Fruit fly (Drosophila melanogaster) whole organism, pupa: ENCODE data around the gene Est-Q.
A peak's percentile ranks its signal among the peaks of the same experiment; 100 is the strongest.

Source experiments
- CG10348 ChIP-seq: fragments of 200-800 bp; sonication (Bioruptor generic); IDR thresholded peaks from 2 replicates; pipeline ENCODE4 v1.3.6; 2022; ENCODE audit warnings: missing biosample characterization, missing genetic modification characterization
- CG12605 ChIP-seq: fragments of 200-800 bp; sonication (Bioruptor generic); IDR thresholded peaks from 2 replicates; pipeline ENCODE4 v1.3.6; 2022; ENCODE audit warnings: missing biosample characterization, missing genetic modification characterization
- CG13204 ChIP-seq: fragments of 200-800 bp; sonication (Bioruptor generic); optimal IDR thresholded peaks from 2 replicates; lab custom pipeline; 2018; ENCODE audit warnings: missing biosample characterization, mild to moderate bottlenecking, missing genetic modification characterization, moderate library complexity
- CG14655 ChIP-seq: fragments of 200-800 bp; sonication (Bioruptor generic); optimal IDR thresholded peaks from 3 replicates; lab custom pipeline; 2017; ENCODE audit warnings: mild to moderate bottlenecking, missing biosample characterization, missing genetic modification reagents, missing genetic modification characterization
- CG15710 ChIP-seq: fragments of 200-800 bp; sonication (Bioruptor generic); optimal IDR thresholded peaks from 2 replicates; lab custom pipeline; 2018; ENCODE audit warnings: missing biosample characterization, mild to moderate bottlenecking, missing genetic modification characterization, moderate library complexity
- CG17806 ChIP-seq: fragments of 200-800 bp; sonication (Bioruptor generic); optimal IDR thresholded peaks from 2 replicates; lab custom pipeline; 2018; ENCODE audit warnings: missing biosample characterization, mild to moderate bottlenecking, missing genetic modification characterization, moderate library complexity
- CG32121 ChIP-seq: fragments of 200-800 bp; sonication (Bioruptor generic); IDR thresholded peaks from 2 replicates; pipeline ENCODE4 v1.3.6; 2022; ENCODE audit warnings: missing biosample characterization, missing genetic modification characterization
- CG34367 ChIP-seq: fragments of 200-800 bp; sonication (Bioruptor generic); optimal IDR thresholded peaks from 2 replicates; lab custom pipeline; 2018; ENCODE audit warnings: missing biosample characterization, mild to moderate bottlenecking, missing genetic modification characterization
- CG4496 ChIP-seq: fragments of 200-800 bp; sonication (Bioruptor generic); IDR thresholded peaks from 3 replicates; pipeline ENCODE4 v1.3.6; 2022; ENCODE audit warnings: missing biosample characterization, missing genetic modification characterization
- CG8159 ChIP-seq: fragments of 200-800 bp; sonication (Bioruptor generic); optimal IDR thresholded peaks from 3 replicates; lab custom pipeline; 2018; ENCODE audit warnings: missing biosample characterization, mild to moderate bottlenecking, missing genetic modification characterization, moderate library complexity
- CG8301 ChIP-seq: fragments of 200-800 bp; sonication (Bioruptor generic); optimal IDR thresholded peaks from 2 replicates; lab custom pipeline; 2018; ENCODE audit warnings: missing biosample characterization, mild to moderate bottlenecking, missing genetic modification characterization
- CG9948 ChIP-seq: fragments of 200-800 bp; sonication (Bioruptor generic); optimal IDR thresholded peaks from 2 replicates; lab custom pipeline; 2018; ENCODE audit warnings: missing biosample characterization, mild to moderate bottlenecking, missing genetic modification characterization, moderate library complexity
- D1 ChIP-seq: fragments of 200-800 bp; sonication (Bioruptor generic); optimal IDR thresholded peaks from 2 replicates; lab custom pipeline; 2018; ENCODE audit warnings: missing biosample characterization, mild to moderate bottlenecking, missing genetic modification characterization, moderate library complexity
- EcR ChIP-seq: fragments of 200-800 bp; sonication (Bioruptor generic); optimal IDR thresholded peaks from 3 replicates; lab custom pipeline; 2019; ENCODE audit warnings: missing biosample characterization, missing genetic modification characterization, mild to moderate bottlenecking, moderate library complexity, missing genetic modification reagents
- Ets98B ChIP-seq: fragments of 200-800 bp; sonication (Bioruptor generic); IDR thresholded peaks from 2 replicates; pipeline ENCODE4 v1.3.6; 2022; ENCODE audit warnings: missing biosample characterization, missing genetic modification characterization
- Pif1A ChIP-seq: fragments of 200-800 bp; sonication (Bioruptor generic); optimal IDR thresholded peaks from 3 replicates; lab custom pipeline; 2016; ENCODE audit warnings: missing biosample characterization, missing genetic modification characterization
- Pif1B ChIP-seq: fragments of 200-800 bp; sonication (Bioruptor generic); optimal IDR thresholded peaks from 3 replicates; lab custom pipeline; 2016; ENCODE audit warnings: missing biosample characterization, missing genetic modification characterization
- Snoo ChIP-seq: fragments of 200-800 bp; sonication (Bioruptor generic); optimal IDR thresholded peaks from 3 replicates; lab custom pipeline; 2017; ENCODE audit warnings: missing biosample characterization, mild to moderate bottlenecking, missing genetic modification characterization, inconsistent platforms
- fd96Ca ChIP-seq: fragments of 200-800 bp; sonication (Bioruptor generic); IDR thresholded peaks from 3 replicates; pipeline ENCODE4 v1.3.6; 2022; ENCODE audit warnings: missing biosample characterization, missing genetic modification characterization
- gl ChIP-seq: fragments of 200-800 bp; sonication (Bioruptor generic); optimal IDR thresholded peaks from 2 replicates; lab custom pipeline; 2018; ENCODE audit warnings: missing biosample characterization, mild to moderate bottlenecking, missing genetic modification characterization
- rn ChIP-seq: fragments of 200-800 bp; sonication (Bioruptor generic); IDR thresholded peaks from 2 replicates; pipeline ENCODE4 v1.3.6; 2022; ENCODE audit warnings: missing biosample characterization, missing genetic modification characterization

The Est-Q gene

dm6 chr3L:21507354-21507928 lies 6.2 kb downstream of the Est-Q start, which contains the start of the genes Glg1 and M6:
TSS of gene Glg1 (minus strand) at chr3L:21507538.
TSS of gene M6 (plus strand) at chr3L:21507852.
- TF ChIP-seq CG4496, result peak; percentile 58; the same call in 1 of the 3 replicates
- peak; percentile 44 for TF ChIP-seq CG8301 (tag; lab: Kevin White, UChicago)
- peak; percentile 36 for TF ChIP-seq CG9948 (tag; lab: Kevin White, UChicago)
- peak; percentile 35 for TF ChIP-seq CG17806 (tag; lab: Kevin White, UChicago)
- peak; percentile 56; the same call in 2 of the 3 replicates for TF ChIP-seq fd96Ca (GFP tag; lab: Robert Waterston, UW)
- no peak for TF ChIP-seq D1 (tag; lab: Kevin White, UChicago)
- TF ChIP-seq gl (tag; lab: Kevin White, UChicago), result no peak
- TF ChIP-seq CG8159 (tag; lab: Kevin White, UChicago), result peak; percentile 70
- TF ChIP-seq CG15710, result peak; percentile 56
- no peak for TF ChIP-seq CG34367 (tag; lab: Kevin White, UChicago)
- TF ChIP-seq CG32121 (GFP tag; lab: Robert Waterston, UW), result peak; percentile 59; the same call in 1 of the 2 replicates
- no peak for TF ChIP-seq CG13204 (GFP tag; lab: Kevin White, UChicago)
- no peak for TF ChIP-seq EcR (GFP tag; lab: Kevin White, UChicago)
- peak; percentile 46 for TF ChIP-seq Snoo (tag; lab: Kevin White, UChicago)

DNA sequence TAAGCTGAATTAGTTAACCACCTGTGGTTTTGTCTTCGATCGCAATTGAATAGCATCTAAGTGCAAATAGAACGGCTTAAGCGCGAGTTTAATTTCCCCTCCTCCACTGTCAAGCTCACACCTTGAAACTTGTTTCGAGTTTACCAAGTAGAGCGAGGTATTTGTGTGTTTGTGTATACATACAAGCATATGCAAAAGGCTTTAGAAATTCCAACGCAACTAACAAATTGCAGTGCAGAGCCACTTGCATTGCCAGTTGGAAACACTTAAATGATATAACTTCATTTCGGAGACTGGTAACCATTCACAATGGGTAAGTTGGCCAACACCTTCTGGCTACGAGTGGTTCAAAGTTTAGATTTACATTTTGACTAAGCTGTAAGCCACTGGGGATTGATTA lies 6.7 kb downstream of the Est-Q start:
- no peak for TF ChIP-seq Pif1A (GFP tag; lab: Kevin White, UChicago)
- no peak for TF ChIP-seq EcR (GFP tag; lab: Kevin White, UChicago)

dm6 chr3L:21508621-21509020 lies 7.4 kb downstream of the Est-Q start:
- TF ChIP-seq EcR (GFP tag; lab: Kevin White, UChicago), result peak; percentile 73
- no peak for TF ChIP-seq gl (tag; lab: Kevin White, UChicago)
- TF ChIP-seq CG32121 (GFP tag; lab: Robert Waterston, UW), result no peak

DNA sequence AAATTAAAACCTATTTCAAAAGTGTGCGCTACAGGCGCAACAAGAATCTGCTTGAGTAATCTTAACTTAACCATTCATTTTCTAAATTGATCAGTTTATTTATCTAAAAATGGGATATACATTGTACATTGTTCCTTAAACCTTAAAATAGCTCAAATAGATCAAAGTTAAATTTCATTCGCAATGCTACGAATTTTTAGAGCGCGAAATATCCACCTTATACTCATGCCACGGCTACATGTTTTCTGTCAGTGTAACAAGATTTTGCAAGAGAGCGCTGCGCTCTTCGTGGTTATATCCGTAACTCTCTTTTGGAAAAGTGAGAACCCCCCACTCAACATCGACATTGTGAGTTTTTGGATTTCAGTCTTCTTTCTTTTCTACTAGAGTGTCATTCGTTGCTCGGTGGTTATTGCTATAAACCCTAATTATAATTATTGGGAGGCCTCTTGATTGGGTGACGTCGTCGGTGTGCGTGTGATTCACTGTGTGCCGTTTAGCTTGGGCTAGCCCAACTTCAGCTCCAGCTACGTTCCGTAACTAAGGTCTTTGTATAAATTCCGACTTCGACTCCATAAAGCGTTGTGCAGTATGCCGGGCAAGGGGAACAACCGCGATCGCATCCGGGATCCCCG lies 8.4 kb downstream of the Est-Q start:
- peak; percentile 39 for TF ChIP-seq CG9948 (tag; lab: Kevin White, UChicago)
- peak; percentile 44 for TF ChIP-seq Snoo (tag; lab: Kevin White, UChicago)
- TF ChIP-seq Pif1B (GFP tag; lab: Kevin White, UChicago), result peak; percentile 37
- peak; percentile 45 for TF ChIP-seq CG17806 (tag; lab: Kevin White, UChicago)
- TF ChIP-seq CG12605 (GFP tag; lab: Robert Waterston, UW), result 0 out of 2 replicates have a peak, but pooled peaks have one; percentile 21
- TF ChIP-seq CG14655 (GFP tag; lab: Kevin White, UChicago), result peak; percentile 73
- peak; percentile 71 for TF ChIP-seq CG4496
- peak; percentile 72 for TF ChIP-seq CG8301 (tag; lab: Kevin White, UChicago)
- TF ChIP-seq rn (GFP tag; lab: Robert Waterston, UW), result no peak
- peak; percentile 25 for TF ChIP-seq CG34367 (tag; lab: Kevin White, UChicago)
- TF ChIP-seq fd96Ca (GFP tag; lab: Robert Waterston, UW), result no peak
- TF ChIP-seq Pif1A (GFP tag; lab: Kevin White, UChicago), result peak; percentile 74
- TF ChIP-seq CG32121 (GFP tag; lab: Robert Waterston, UW), result peak; percentile 46; the same call in 1 of the 2 replicates
- TF ChIP-seq EcR (GFP tag; lab: Kevin White, UChicago), result no peak
- no peak for TF ChIP-seq CG10348 (GFP tag; lab: Robert Waterston, UW)
- TF ChIP-seq CG13204 (GFP tag; lab: Kevin White, UChicago), result no peak
- TF ChIP-seq CG15710, result peak; percentile 31
- TF ChIP-seq D1 (tag; lab: Kevin White, UChicago), result no peak
- no peak for TF ChIP-seq gl (tag; lab: Kevin White, UChicago)
- 0 out of 2 replicates have a peak, but pooled peaks have one; percentile 25 for TF ChIP-seq Ets98B (GFP tag; lab: Robert Waterston, UW)
- TF ChIP-seq CG8159 (tag; lab: Kevin White, UChicago), result peak; percentile 55
- TF ChIP-seq, all 21 proteins: peak for 14

dm6 chr3L:21515823-21516715 lies 14.8 kb downstream of the Est-Q start, which contains the start of the genes SAK and Cdk12:
TSS of gene SAK (minus strand) at chr3L:21515887.
TSS of gene Cdk12 (plus strand) at chr3L:21516306.
- TF ChIP-seq Snoo (tag; lab: Kevin White, UChicago) (peak; percentile 77), CG4496 (peak; percentile 84), fd96Ca (GFP tag; lab: Robert Waterston, UW) (peak; percentile 69; the same call in 2 of the 3 replicates), CG17806 (tag; lab: Kevin White, UChicago) (peak; percentile 72), CG13204 (GFP tag; lab: Kevin White, UChicago) (no peak), CG12605 (GFP tag; lab: Robert Waterston, UW) (0 out of 2 replicates have a peak, but pooled peaks have one; percentile 42), CG32121 (GFP tag; lab: Robert Waterston, UW) (peak; percentile 77), gl (tag; lab: Kevin White, UChicago) (no peak), CG14655 (GFP tag; lab: Kevin White, UChicago) (peak; percentile 87), CG9948 (tag; lab: Kevin White, UChicago) (peak; percentile 74), CG15710 (peak; percentile 79), CG8301 (tag; lab: Kevin White, UChicago) (peak; percentile 56), Pif1A (GFP tag; lab: Kevin White, UChicago) (peak; percentile 67), Ets98B (GFP tag; lab: Robert Waterston, UW) (peak; percentile 72), CG10348 (GFP tag; lab: Robert Waterston, UW) (peak; percentile 55; the same call in 1 of the 2 replicates), CG34367 (tag; lab: Kevin White, UChicago) (peak; percentile 70), D1 (tag; lab: Kevin White, UChicago) (no peak), CG8159 (tag; lab: Kevin White, UChicago) (peak; percentile 84), EcR (GFP tag; lab: Kevin White, UChicago) (no peak), Pif1B (GFP tag; lab: Kevin White, UChicago) (peak; percentile 80), rn (GFP tag; lab: Robert Waterston, UW) (no peak; the same call in 1 of the 2 replicates)
- TF ChIP-seq, all 21 proteins: peak for 16
